Worm (Caenorhabditis elegans) whole organism, mixed stage, embryonic: ENCODE results near the gene tpi-1.

ENCODE experiments used
- cnd-1 ChIP-seq: fragments of 200-800 bp; sonication (Bioruptor generic); optimal IDR thresholded peaks from 2 replicates; lab custom pipeline; 2018; ENCODE audit warnings: mild to moderate bottlenecking, missing genetic modification characterization, missing compliant biosample characterization
- sem-2 ChIP-seq: fragments of 200-800 bp; sonication (Bioruptor generic); optimal IDR thresholded peaks from 2 replicates; lab custom pipeline; 2018; ENCODE audit warnings: mild to moderate bottlenecking, missing genetic modification characterization, missing compliant biosample characterization

- TF ChIP-seq sem-2 (GFP tag; lab: Kevin White, UChicago) (no peak), cnd-1 (tag; lab: Kevin White, UChicago) (no peak)
Measured at ce11 chrII:12077281-12077680, 38.3 kb upstream of the tpi-1 start.
